Fruit fly (Drosophila melanogaster) whole organism, embryonic: ENCODE measurements around the gene gb.

Source experiments
- ATbp ChIP-seq: fragments of 200-800 bp; sonication (Bioruptor generic); optimal IDR thresholded peaks from 2 replicates; lab custom pipeline; 2017; ENCODE audit warnings: missing biosample characterization, mild to moderate bottlenecking, missing genetic modification characterization, missing genetic modification reagents
- Awh ChIP-seq: fragments of 200-800 bp; sonication (Bioruptor generic); IDR thresholded peaks from 2 replicates; pipeline ENCODE4, ENCODE4 v1.3.6; 2022; ENCODE audit warnings: missing biosample characterization, missing genetic modification characterization
- Bgb ChIP-seq: fragments of 200-800 bp; sonication (Bioruptor generic); IDR thresholded peaks from 2 replicates; pipeline ENCODE4 v1.3.6; 2022; ENCODE audit warnings: missing biosample characterization, missing genetic modification characterization; ENCODE audit not compliant: partially characterized antibody
- Blimp-1 ChIP-seq: fragments of 200-800 bp; sonication (Bioruptor generic); optimal IDR thresholded peaks from 3 replicates; lab custom pipeline; 2018; ENCODE audit warnings: missing biosample characterization, missing genetic modification characterization, mild to moderate bottlenecking, moderate library complexity, missing genetic modification reagents
- Bteb2 ChIP-seq: fragments of 200-800 bp; sonication (Bioruptor generic); optimal IDR thresholded peaks from 2 replicates; lab custom pipeline; 2016; ENCODE audit warnings: missing biosample characterization, missing genetic modification characterization
- CG10147 ChIP-seq: fragments of 200-800 bp; sonication (Bioruptor generic); optimal IDR thresholded peaks from 2 replicates; lab custom pipeline; 2019; ENCODE audit warnings: missing biosample characterization, mild to moderate bottlenecking, missing genetic modification characterization, moderate library complexity
- CG10462 ChIP-seq: fragments of 200-800 bp; sonication (Bioruptor generic); optimal IDR thresholded peaks from 2 replicates; lab custom pipeline; 2016; ENCODE audit warnings: missing biosample characterization, missing genetic modification characterization
- CG11247 ChIP-seq: fragments of 200-800 bp; sonication (Bioruptor generic); IDR thresholded peaks from 2 replicates; pipeline ENCODE4 v1.3.6; 2022; ENCODE audit warnings: missing biosample characterization, missing genetic modification characterization
- CG11504 ChIP-seq: fragments of 200-800 bp; sonication (Bioruptor generic); optimal IDR thresholded peaks from 3 replicates; lab custom pipeline; 2019; ENCODE audit warnings: missing biosample characterization, mild to moderate bottlenecking, missing genetic modification characterization, moderate library complexity
- CG11695 ChIP-seq: fragments of 200-800 bp; sonication (Bioruptor generic); IDR thresholded peaks from 3 replicates; pipeline ENCODE4 v1.3.6; 2022; ENCODE audit warnings: missing biosample characterization, missing genetic modification characterization
- CG12155 ChIP-seq: fragments of 200-800 bp; sonication (Bioruptor generic); optimal IDR thresholded peaks from 3 replicates; lab custom pipeline; 2016; ENCODE audit warnings: missing biosample characterization, missing genetic modification characterization
- CG13287 ChIP-seq: fragments of 200-800 bp; sonication (Bioruptor generic); IDR thresholded peaks from 2 replicates; pipeline ENCODE4 v1.3.6; 2022; ENCODE audit warnings: missing biosample characterization, missing genetic modification characterization; ENCODE audit not compliant: partially characterized antibody
- CG17568 ChIP-seq: fragments of 200-800 bp; sonication (Bioruptor generic); optimal IDR thresholded peaks from 2 replicates; lab custom pipeline; 2018; ENCODE audit warnings: missing biosample characterization, mild to moderate bottlenecking, missing genetic modification characterization, moderate library complexity
- CG17829 ChIP-seq: fragments of 200-800 bp; optimal IDR thresholded peaks from 2 replicates; lab custom pipeline; 2019; ENCODE audit warnings: missing biosample characterization, mild to moderate bottlenecking, missing genetic modification characterization, moderate library complexity
- CG18011 ChIP-seq: fragments of 200-800 bp; sonication (Bioruptor generic); optimal IDR thresholded peaks from 2 replicates; lab custom pipeline; 2017; ENCODE audit warnings: missing biosample characterization, missing genetic modification characterization, mild to moderate bottlenecking, moderate library complexity, missing genotype
- CG2712 ChIP-seq: fragments of 200-800 bp; optimal IDR thresholded peaks from 3 replicates; lab custom pipeline; 2019; ENCODE audit warnings: missing biosample characterization, mild to moderate bottlenecking, missing genetic modification characterization, moderate library complexity
- CG32532 ChIP-seq: fragments of 200-800 bp; sonication (Bioruptor generic); IDR thresholded peaks from 2 replicates; pipeline ENCODE4 v1.3.6; 2022; ENCODE audit warnings: missing biosample characterization, missing genetic modification characterization
- CG3995 ChIP-seq: fragments of 200-800 bp; sonication (Bioruptor generic); optimal IDR thresholded peaks from 3 replicates; lab custom pipeline; 2016; ENCODE audit warnings: missing biosample characterization, missing genetic modification characterization
- CG4328 ChIP-seq: fragments of 200-800 bp; sonication (Bioruptor generic); optimal IDR thresholded peaks from 3 replicates; lab custom pipeline; 2017; ENCODE audit warnings: missing biosample characterization, missing genetic modification reagents, missing genetic modification characterization
- CG4360 ChIP-seq: fragments of 200-800 bp; sonication (Bioruptor generic); IDR thresholded peaks from 2 replicates; pipeline ENCODE4 v1.3.6; 2022; ENCODE audit warnings: missing biosample characterization, missing genetic modification characterization
- CG4730 ChIP-seq: fragments of 200-800 bp; sonication (Bioruptor generic); IDR thresholded peaks from 2 replicates; pipeline ENCODE4 v1.3.6; 2022; ENCODE audit warnings: missing biosample characterization, missing genetic modification characterization
- CG7357 ChIP-seq: fragments of 200-800 bp; sonication (Bioruptor generic); IDR thresholded peaks from 3 replicates; pipeline ENCODE4 v1.3.6; 2022; ENCODE audit warnings: missing biosample characterization, missing genetic modification characterization
- CG8359 ChIP-seq: fragments of 200-800 bp; sonication (Bioruptor generic); optimal IDR thresholded peaks from 2 replicates; lab custom pipeline; 2017; ENCODE audit warnings: missing biosample characterization, mild to moderate bottlenecking, missing genetic modification characterization, borderline replicate concordance
- CG9797 ChIP-seq: fragments of 200-800 bp; sonication (Bioruptor generic); optimal IDR thresholded peaks from 3 replicates; lab custom pipeline; 2018; ENCODE audit warnings: missing biosample characterization, mild to moderate bottlenecking, missing genetic modification characterization
- CkIIα-i1 ChIP-seq: fragments of 200-800 bp; sonication (Bioruptor generic); IDR thresholded peaks from 2 replicates; pipeline ENCODE4 v1.3.6; 2022; ENCODE audit warnings: missing biosample characterization, missing genetic modification characterization
- Elba2 ChIP-seq: fragments of 200-800 bp; sonication (Bioruptor generic); optimal IDR thresholded peaks from 3 replicates; lab custom pipeline; 2016; ENCODE audit warnings: missing biosample characterization, missing genetic modification characterization
- Fer1 ChIP-seq: fragments of 200-800 bp; sonication (Bioruptor generic); optimal IDR thresholded peaks from 2 replicates; lab custom pipeline; 2017; ENCODE audit warnings: missing biosample characterization, mild to moderate bottlenecking, missing genetic modification characterization
- H2.0 ChIP-seq: fragments of 200-800 bp; sonication (Bioruptor generic); IDR thresholded peaks from 2 replicates; pipeline ENCODE4 v1.3.6; 2022; ENCODE audit warnings: missing biosample characterization, missing genetic modification characterization
- HmgZ ChIP-seq: fragments of 200-800 bp; sonication (Bioruptor generic); optimal IDR thresholded peaks from 2 replicates; lab custom pipeline; 2018; ENCODE audit warnings: missing biosample characterization, mild to moderate bottlenecking, missing genetic modification characterization
- Hr39 ChIP-seq: fragments of >200 bp; optimal IDR thresholded peaks from 2 replicates; lab custom pipeline; 2017
- Hr78 ChIP-seq, 2 experiments: fragments of 200-800 bp in 1 of 2; fragments of >200 bp in 1 of 2; sonication (Bioruptor generic) in 1 of 2; optimal IDR thresholded peaks; 2 replicates each; lab custom pipeline; 2017 to 2019; ENCODE audit warnings: missing biosample characterization in 2 of 2, missing genetic modification characterization in 2 of 2, mild to moderate bottlenecking in 1 of 2, moderate library complexity in 1 of 2
- Max ChIP-seq: fragments of 200-800 bp; sonication (Bioruptor generic); optimal IDR thresholded peaks from 2 replicates; lab custom pipeline; 2016; ENCODE audit warnings: missing biosample characterization, mild to moderate bottlenecking, missing genetic modification characterization
- Med ChIP-seq: fragments of 200-800 bp; sonication (Bioruptor generic); peaks from one replicate; lab custom pipeline; 2016; ENCODE audit warnings: missing biosample characterization, missing genetic modification characterization, mild to moderate bottlenecking, inconsistent platforms, moderate library complexity
- Optix ChIP-seq: fragments of 200-800 bp; sonication (Bioruptor generic); IDR thresholded peaks from 3 replicates; pipeline ENCODE4 v1.3.6; 2022; ENCODE audit warnings: missing biosample characterization, missing genetic modification characterization
- Ravus ChIP-seq: fragments of 200-800 bp; sonication (Bioruptor generic); IDR thresholded peaks from 2 replicates; pipeline ENCODE4 v1.3.6; 2022; ENCODE audit warnings: missing biosample characterization, missing genetic modification characterization
- Ssrp ChIP-seq: fragments of 200-800 bp; sonication (Bioruptor generic); optimal IDR thresholded peaks from 2 replicates; lab custom pipeline; 2018; ENCODE audit warnings: missing biosample characterization, mild to moderate bottlenecking, missing genetic modification characterization, moderate library complexity
- cato ChIP-seq: fragments of 200-800 bp; sonication (Bioruptor generic); optimal IDR thresholded peaks from 2 replicates; lab custom pipeline; 2016; ENCODE audit warnings: missing biosample characterization, missing genetic modification characterization, borderline replicate concordance
- dm ChIP-seq: fragments of 200-800 bp; sonication (Bioruptor generic); optimal IDR thresholded peaks from 3 replicates; lab custom pipeline; 2016; ENCODE audit warnings: missing biosample characterization, missing genetic modification characterization
- ems ChIP-seq: fragments of 200-800 bp; sonication (Bioruptor generic); optimal IDR thresholded peaks from 3 replicates; lab custom pipeline; 2016; ENCODE audit warnings: missing biosample characterization, missing genetic modification characterization
- fd3F ChIP-seq: fragments of 200-800 bp; sonication (Bioruptor generic); optimal IDR thresholded peaks from 2 replicates; lab custom pipeline; 2018; ENCODE audit warnings: missing biosample characterization, mild to moderate bottlenecking, missing genetic modification characterization, moderate library complexity
- gce ChIP-seq: fragments of 200-800 bp; sonication (Bioruptor generic); IDR thresholded peaks from 3 replicates; pipeline ENCODE4 v1.3.6; 2022; ENCODE audit warnings: missing biosample characterization, missing genetic modification characterization
- gem ChIP-seq: fragments of 200-800 bp; sonication (Bioruptor generic); optimal IDR thresholded peaks from 2 replicates; lab custom pipeline; 2019; ENCODE audit warnings: missing biosample characterization, mild to moderate bottlenecking, missing genetic modification characterization, moderate library complexity
- gsb ChIP-seq: fragments of 200-800 bp; sonication (Bioruptor generic); IDR thresholded peaks from 2 replicates; pipeline ENCODE4 v1.3.6; 2022; ENCODE audit warnings: missing biosample characterization, missing genetic modification characterization
- jigr1 ChIP-seq: fragments of 200-800 bp; sonication (Bioruptor generic); IDR thresholded peaks from 3 replicates; pipeline ENCODE4 v1.3.6; 2022; ENCODE audit warnings: missing biosample characterization, missing genetic modification characterization
- jumu ChIP-seq: fragments of 200-800 bp; sonication (Bioruptor generic); optimal IDR thresholded peaks from 3 replicates; lab custom pipeline; 2016; ENCODE audit warnings: missing biosample characterization, missing genetic modification characterization
- lmd ChIP-seq: fragments of 200-800 bp; sonication (Bioruptor generic); IDR thresholded peaks from 2 replicates; pipeline ENCODE4 v1.3.6; 2022; ENCODE audit warnings: missing biosample characterization, missing genetic modification characterization
- nom ChIP-seq: fragments of 200-800 bp; sonication (Bioruptor generic); optimal IDR thresholded peaks from 2 replicates; lab custom pipeline; 2017; ENCODE audit warnings: missing biosample characterization, missing genetic modification characterization, mild to moderate bottlenecking, moderate library complexity, missing genetic modification reagents
- otp ChIP-seq: fragments of 200-800 bp; sonication (Bioruptor generic); IDR thresholded peaks from 3 replicates; pipeline ENCODE4, ENCODE4 v1.3.6; 2022; ENCODE audit warnings: missing biosample characterization, missing genetic modification characterization
- run ChIP-seq: fragments of 200-800 bp; sonication (Bioruptor generic); optimal IDR thresholded peaks from 3 replicates; lab custom pipeline; 2018; ENCODE audit warnings: missing biosample characterization, mild to moderate bottlenecking, missing genetic modification characterization

gb gene

DNA sequence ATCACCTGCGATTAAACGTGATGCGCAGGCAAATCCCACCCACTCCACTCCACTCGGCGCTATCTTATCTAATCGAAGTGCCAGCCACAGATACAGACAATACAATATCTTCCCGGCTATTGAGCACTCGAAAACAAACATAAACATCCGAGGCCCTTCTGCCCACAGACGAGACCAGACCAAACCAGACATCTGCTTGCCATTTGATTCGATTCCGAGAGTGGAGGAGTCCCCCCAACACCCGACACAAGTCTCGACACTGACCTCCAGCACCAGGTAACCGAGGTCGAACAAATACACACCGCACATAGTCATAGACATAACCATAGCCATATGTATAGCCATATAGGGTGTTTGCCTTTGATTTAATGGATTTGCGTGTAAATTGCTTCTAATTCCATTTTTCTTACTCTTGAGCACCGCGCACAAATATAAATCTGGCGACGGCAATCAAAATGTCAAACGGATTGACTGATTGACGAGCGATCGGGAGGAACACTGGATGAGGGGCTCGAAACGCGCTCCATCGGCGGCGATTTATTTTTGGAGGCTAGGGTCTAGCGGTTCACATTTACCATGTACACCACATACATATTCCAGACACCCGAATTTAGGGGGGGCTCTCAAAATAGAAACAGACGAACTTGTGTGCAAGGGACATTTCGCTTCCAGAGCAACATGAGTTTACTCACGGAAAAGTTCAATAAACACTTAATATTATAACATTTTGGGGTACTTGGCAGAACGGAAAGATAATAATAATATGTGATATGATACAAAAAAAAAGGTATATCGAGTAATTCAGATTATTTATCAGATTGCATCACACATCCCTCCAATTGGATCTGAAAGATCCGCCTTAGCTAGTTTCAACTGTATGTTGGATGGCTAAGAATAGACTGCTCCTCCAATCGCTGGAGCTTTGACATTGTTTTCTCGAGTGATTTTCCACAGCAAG, 37.0 kb upstream of the gb start (continued):
- no peak for TF ChIP-seq cato
- peak; percentile 60 for TF ChIP-seq gem (tag; lab: Kevin White, UChicago)
- no peak for TF ChIP-seq CG12155 (GFP tag; lab: Kevin White, UChicago)
- peak; percentile 10 for TF ChIP-seq CG11504 (tag; lab: Kevin White, UChicago)
- no peak for TF ChIP-seq CG10147 (GFP tag; lab: Kevin White, UChicago)
- TF ChIP-seq Awh (GFP tag; lab: Robert Waterston, UW), result no peak
- no peak for TF ChIP-seq Bgb
- TF ChIP-seq Max (GFP tag; lab: Kevin White, UChicago), result no peak
- TF ChIP-seq Optix (GFP tag; lab: Robert Waterston, UW), result no peak
- no peak for TF ChIP-seq fd3F (GFP tag; lab: Kevin White, UChicago)
- TF ChIP-seq Fer1 (GFP tag; lab: Kevin White, UChicago), result no peak
- TF ChIP-seq Blimp-1 (GFP tag; lab: Kevin White, UChicago), result peak; percentile 11
- no peak for TF ChIP-seq CkIIα-i1 (GFP tag; lab: Robert Waterston, UW)
- no peak for TF ChIP-seq nom
- no peak for TF ChIP-seq CG13287 (GFP tag; lab: Robert Waterston, UW)
- TF ChIP-seq CG4360 (GFP tag; lab: Robert Waterston, UW), result no peak
- TF ChIP-seq Hr78 (GFP tag; optimal IDR thresholded peaks at IDR 0.05; lab: Kevin White, UChicago), result peak in 1 of 2 experiments; percentile 79
- TF ChIP-seq CG17829 (tag; lab: Kevin White, UChicago), result no peak
- TF ChIP-seq Elba2 (GFP tag; lab: Kevin White, UChicago), result no peak
- TF ChIP-seq H2.0 (GFP tag; lab: Robert Waterston, UW), result no peak
- TF ChIP-seq CG2712 (tag; lab: Kevin White, UChicago), result peak; percentile 17
- TF ChIP-seq CG10462, result no peak
- no peak for TF ChIP-seq Bteb2 (GFP tag; lab: Kevin White, UChicago)
- no peak for TF ChIP-seq Hr39
- no peak for TF ChIP-seq CG4328 (GFP tag; lab: Kevin White, UChicago)
- TF ChIP-seq ATbp (GFP tag; lab: Kevin White, UChicago), result no peak
- TF ChIP-seq CG32532 (GFP tag; lab: Robert Waterston, UW), result no peak
- no peak for TF ChIP-seq HmgZ
- no peak for TF ChIP-seq CG8359
- TF ChIP-seq gsb (GFP tag; lab: Robert Waterston, UW), result no peak
- peak; percentile 29 for TF ChIP-seq run
- TF ChIP-seq dm (GFP tag; lab: Kevin White, UChicago), result no peak
- no peak for TF ChIP-seq Ssrp (tag; lab: Kevin White, UChicago)
- no peak for TF ChIP-seq gce (GFP tag; lab: Robert Waterston, UW)
- no peak for TF ChIP-seq lmd (GFP tag; lab: Robert Waterston, UW)
- no peak for TF ChIP-seq CG11695 (GFP tag; lab: Robert Waterston, UW)
- no peak for TF ChIP-seq CG11247
- no peak for TF ChIP-seq CG4730
- no peak for TF ChIP-seq CG9797 (GFP tag; lab: Kevin White, UChicago)
- TF ChIP-seq jigr1 (GFP tag; lab: Robert Waterston, UW), result no peak
- no peak for TF ChIP-seq CG18011
- TF ChIP-seq otp (GFP tag; lab: Robert Waterston, UW), result no peak
- TF ChIP-seq ems (GFP tag; lab: Kevin White, UChicago), result no peak
- peak; percentile 60 for TF ChIP-seq Med (GFP tag; lab: Kevin White, UChicago)
- TF ChIP-seq CG17568 (GFP tag; lab: Kevin White, UChicago), result no peak
- TF ChIP-seq CG7357 (GFP tag; lab: Robert Waterston, UW), result no peak
- TF ChIP-seq jumu (GFP tag; lab: Kevin White, UChicago), result no peak
- no peak for TF ChIP-seq CG3995
- TF ChIP-seq Ravus, result no peak
